Fruit fly (Drosophila melanogaster) whole organism, embryonic: ENCODE results near the gene Mst89B.

ENCODE experiments used
- Atf3 ChIP-seq: fragments of 200-800 bp; sonication (Bioruptor generic); optimal IDR thresholded peaks from 3 replicates; lab custom pipeline; 2016; ENCODE audit warnings: missing biosample characterization, missing genetic modification characterization
- C15 ChIP-seq: fragments of 200-800 bp; sonication (Bioruptor generic); IDR thresholded peaks from 3 replicates; pipeline ENCODE4 v1.3.6; 2022; ENCODE audit warnings: missing biosample characterization, missing genetic modification characterization
- CG10267 ChIP-seq: fragments of 200-800 bp; sonication (Bioruptor generic); optimal IDR thresholded peaks from 2 replicates; lab custom pipeline; 2018; ENCODE audit warnings: missing biosample characterization, mild to moderate bottlenecking, missing genetic modification characterization, moderate library complexity
- CG10565 ChIP-seq: fragments of 200-800 bp; sonication (Bioruptor generic); optimal IDR thresholded peaks from 3 replicates; lab custom pipeline; 2016; ENCODE audit warnings: missing biosample characterization, mild to moderate bottlenecking, missing genetic modification characterization
- CG11560 ChIP-seq: fragments of 200-800 bp; sonication (Bioruptor generic); IDR thresholded peaks from 3 replicates; pipeline ENCODE4 v1.3.6; 2022; ENCODE audit warnings: missing biosample characterization, missing genetic modification characterization
- CG12071 ChIP-seq: fragments of 200-800 bp; sonication (Bioruptor generic); optimal IDR thresholded peaks from 3 replicates; lab custom pipeline; 2018; ENCODE audit warnings: missing biosample characterization, mild to moderate bottlenecking, missing genetic modification characterization
- CG13287 ChIP-seq: fragments of 200-800 bp; sonication (Bioruptor generic); IDR thresholded peaks from 2 replicates; pipeline ENCODE4 v1.3.6; 2022; ENCODE audit warnings: missing biosample characterization, missing genetic modification characterization; ENCODE audit not compliant: partially characterized antibody
- CG15479 ChIP-seq: fragments of 200-800 bp; sonication (Bioruptor generic); optimal IDR thresholded peaks from 3 replicates; lab custom pipeline; 2019; ENCODE audit warnings: missing biosample characterization, mild to moderate bottlenecking, missing genetic modification characterization, moderate library complexity
- CG16815 ChIP-seq: fragments of 200-800 bp; sonication (Bioruptor generic); optimal IDR thresholded peaks from 3 replicates; lab custom pipeline; 2017; ENCODE audit warnings: missing biosample characterization, mild to moderate bottlenecking, missing genetic modification characterization
- CG17612 ChIP-seq: fragments of 200-800 bp; sonication (Bioruptor generic); IDR thresholded peaks from 2 replicates; pipeline ENCODE4 v1.3.6; 2022; ENCODE audit warnings: missing biosample characterization, missing genetic modification characterization
- CG17829 ChIP-seq: fragments of 200-800 bp; optimal IDR thresholded peaks from 2 replicates; lab custom pipeline; 2019; ENCODE audit warnings: missing biosample characterization, mild to moderate bottlenecking, missing genetic modification characterization, moderate library complexity
- CG31441 ChIP-seq: fragments of 200-800 bp; sonication (Bioruptor generic); IDR thresholded peaks from 2 replicates; pipeline ENCODE4 v1.3.6; 2022; ENCODE audit warnings: missing biosample characterization, missing genetic modification characterization
- CG3407 ChIP-seq: fragments of 200-800 bp; sonication (Bioruptor generic); optimal IDR thresholded peaks from 2 replicates; lab custom pipeline; 2018; ENCODE audit warnings: missing biosample characterization, mild to moderate bottlenecking, missing genetic modification characterization
- CG5245 ChIP-seq: fragments of 200-800 bp; sonication (Bioruptor generic); optimal IDR thresholded peaks from 3 replicates; lab custom pipeline; 2016; ENCODE audit warnings: missing biosample characterization, missing genetic modification characterization
- CG6254 ChIP-seq: fragments of 200-800 bp; sonication (Bioruptor generic); optimal IDR thresholded peaks from 3 replicates; lab custom pipeline; 2017; ENCODE audit warnings: mild to moderate bottlenecking, missing biosample characterization, missing genetic modification reagents, missing genetic modification characterization
- CG8290 ChIP-seq, 3 experiments: fragments of 200-800 bp; sonication (Bioruptor generic); optimal IDR thresholded peaks; 2 replicates each; lab custom pipeline; 2016 to 2019; ENCODE audit warnings: missing biosample characterization in 3 of 3, missing genetic modification characterization in 3 of 3, mild to moderate bottlenecking in 2 of 3, moderate library complexity in 1 of 3
- CG9437 ChIP-seq: fragments of 200-800 bp; sonication (Bioruptor generic); optimal IDR thresholded peaks from 2 replicates; lab custom pipeline; 2018; ENCODE audit warnings: missing biosample characterization, mild to moderate bottlenecking, missing genetic modification characterization
- CkIIα-i1 ChIP-seq: fragments of 200-800 bp; sonication (Bioruptor generic); IDR thresholded peaks from 2 replicates; pipeline ENCODE4 v1.3.6; 2022; ENCODE audit warnings: missing biosample characterization, missing genetic modification characterization
- Ets65A ChIP-seq: fragments of 200-800 bp; sonication (Bioruptor generic); peaks from one replicate; lab custom pipeline; 2016; ENCODE audit warnings: missing biosample characterization, missing genetic modification characterization
- HLHmδ ChIP-seq: fragments of 200-800 bp; sonication (Bioruptor generic); optimal IDR thresholded peaks from 2 replicates; lab custom pipeline; 2018; ENCODE audit warnings: missing biosample characterization, mild to moderate bottlenecking, missing genetic modification characterization, moderate library complexity
- Hsf ChIP-seq: fragments of 200-800 bp; sonication (Bioruptor generic); optimal IDR thresholded peaks from 3 replicates; lab custom pipeline; 2016; ENCODE audit warnings: missing biosample characterization, missing genetic modification characterization
- MTF-1 ChIP-seq: fragments of 200-800 bp; sonication (Bioruptor generic); optimal IDR thresholded peaks from 2 replicates; lab custom pipeline; 2018; ENCODE audit warnings: missing biosample characterization, mild to moderate bottlenecking, missing genetic modification characterization, borderline replicate concordance
- Neu2 ChIP-seq: fragments of 200-800 bp; sonication (Bioruptor generic); optimal IDR thresholded peaks from 3 replicates; lab custom pipeline; 2016; ENCODE audit warnings: missing biosample characterization, missing genetic modification characterization, borderline replicate concordance
- Oli ChIP-seq: fragments of 200-800 bp; sonication (Bioruptor generic); optimal IDR thresholded peaks from 2 replicates; lab custom pipeline; 2018; ENCODE audit warnings: missing biosample characterization, mild to moderate bottlenecking, missing genetic modification characterization, moderate library complexity
- PHDP ChIP-seq: fragments of 200-800 bp; sonication (Bioruptor generic); optimal IDR thresholded peaks from 3 replicates; lab custom pipeline; 2018; ENCODE audit warnings: missing biosample characterization, mild to moderate bottlenecking, missing genetic modification characterization, moderate library complexity
- Side ChIP-seq: fragments of 200-800 bp; sonication (Bioruptor generic); optimal IDR thresholded peaks from 2 replicates; lab custom pipeline; 2016; ENCODE audit warnings: missing biosample characterization, missing genetic modification characterization
- ato ChIP-seq: fragments of 200-800 bp; sonication (Bioruptor generic); IDR thresholded peaks from 2 replicates; pipeline ENCODE4 v1.3.6; 2022; ENCODE audit warnings: missing biosample characterization, missing genetic modification characterization; ENCODE audit not compliant: partially characterized antibody
- bab2 ChIP-seq: fragments of 200-800 bp; sonication (Bioruptor generic); optimal IDR thresholded peaks from 2 replicates; lab custom pipeline; 2016; ENCODE audit warnings: missing biosample characterization, missing genetic modification characterization
- bcd ChIP-seq: fragments of 200-800 bp; sonication (Bioruptor generic); optimal IDR thresholded peaks from 2 replicates; lab custom pipeline; 2017; ENCODE audit warnings: missing biosample characterization, mild to moderate bottlenecking, missing genetic modification characterization
- cas ChIP-seq: fragments of 200-800 bp; sonication (Bioruptor generic); IDR thresholded peaks from 2 replicates; pipeline ENCODE4 v1.3.6; 2022; ENCODE audit warnings: missing biosample characterization, missing genetic modification characterization
- crol ChIP-seq: fragments of 200-800 bp; sonication (Bioruptor generic); IDR thresholded peaks from 2 replicates; pipeline ENCODE4 v1.3.6; 2022; ENCODE audit warnings: missing biosample characterization, missing genetic modification characterization
- gcm2 ChIP-seq: fragments of 200-800 bp; sonication (Bioruptor generic); optimal IDR thresholded peaks from 2 replicates; lab custom pipeline; 2016; ENCODE audit warnings: missing biosample characterization, missing genetic modification characterization
- gem ChIP-seq: fragments of 200-800 bp; sonication (Bioruptor generic); optimal IDR thresholded peaks from 2 replicates; lab custom pipeline; 2019; ENCODE audit warnings: missing biosample characterization, mild to moderate bottlenecking, missing genetic modification characterization, moderate library complexity
- grau ChIP-seq: fragments of 200-800 bp; optimal IDR thresholded peaks from 3 replicates; lab custom pipeline; 2019; ENCODE audit warnings: missing biosample characterization, mild to moderate bottlenecking, missing genetic modification characterization, moderate library complexity
- hbn ChIP-seq: fragments of 200-800 bp; sonication (Bioruptor generic); IDR thresholded peaks from 2 replicates; pipeline ENCODE4 v1.3.6; 2022; ENCODE audit warnings: missing biosample characterization, missing genetic modification characterization; ENCODE audit not compliant: partially characterized antibody
- lov ChIP-seq, 2 experiments: fragments of 200-800 bp in 1 of 2; fragments of >200 bp in 1 of 2; sonication (Bioruptor generic) in 1 of 2; IDR thresholded peaks in 1 of 2; optimal IDR thresholded peaks in 1 of 2; 2 replicates in 1 of 2; 3 replicates in 1 of 2; pipeline versions ENCODE4 v1.3.6 to Lab custom; 2017 to 2022; ENCODE audit warnings: missing biosample characterization in 1 of 2, missing genetic modification characterization in 1 of 2
- nom ChIP-seq: fragments of 200-800 bp; sonication (Bioruptor generic); optimal IDR thresholded peaks from 2 replicates; lab custom pipeline; 2017; ENCODE audit warnings: missing biosample characterization, missing genetic modification characterization, mild to moderate bottlenecking, moderate library complexity, missing genetic modification reagents
- pfk ChIP-seq: fragments of 200-800 bp; sonication (Bioruptor generic); optimal IDR thresholded peaks from 2 replicates; lab custom pipeline; 2018; ENCODE audit warnings: missing biosample characterization, mild to moderate bottlenecking, missing genetic modification characterization, moderate library complexity
- prd ChIP-seq, 3 experiments: fragments of >200 bp in 2 of 3; fragments of 200-800 bp in 1 of 3; sonication (Bioruptor generic) in 1 of 3; optimal IDR thresholded peaks in 2 of 3; IDR thresholded peaks in 1 of 3; 2 replicates in 2 of 3; 3 replicates in 1 of 3; pipeline versions ENCODE4 v1.3.6 to Lab custom; 2017 to 2022; ENCODE audit warnings: missing biosample characterization in 1 of 3, missing genetic modification characterization in 1 of 3
- ranshi ChIP-seq: fragments of 200-800 bp; sonication (Bioruptor generic); IDR thresholded peaks from 2 replicates; pipeline ENCODE4 v1.3.6; 2022; ENCODE audit warnings: missing biosample characterization, missing genetic modification characterization
- stc ChIP-seq: fragments of 200-800 bp; sonication (Bioruptor generic); IDR thresholded peaks from 2 replicates; pipeline ENCODE4 v1.3.6; 2022; ENCODE audit warnings: missing biosample characterization, missing genetic modification characterization
- stwl ChIP-seq: fragments of 200-800 bp; sonication (Bioruptor generic); optimal IDR thresholded peaks from 3 replicates; lab custom pipeline; 2018; ENCODE audit warnings: missing biosample characterization, mild to moderate bottlenecking, missing genetic modification characterization, moderate library complexity
- tll ChIP-seq, 2 experiments: fragments of 200-800 bp in 1 of 2; fragments of >200 bp in 1 of 2; sonication (Bioruptor generic) in 1 of 2; optimal IDR thresholded peaks; 2 replicates each; lab custom pipeline; 2017 to 2019; ENCODE audit warnings: missing biosample characterization in 2 of 2, missing genetic modification characterization in 2 of 2, mild to moderate bottlenecking in 1 of 2, moderate library complexity in 1 of 2
- tna ChIP-seq: fragments of 200-800 bp; sonication (Bioruptor generic); IDR thresholded peaks from 2 replicates; pipeline ENCODE4 v1.3.6; 2022; ENCODE audit warnings: missing biosample characterization, missing genetic modification characterization; ENCODE audit not compliant: partially characterized antibody

The Mst89B gene

DNA sequence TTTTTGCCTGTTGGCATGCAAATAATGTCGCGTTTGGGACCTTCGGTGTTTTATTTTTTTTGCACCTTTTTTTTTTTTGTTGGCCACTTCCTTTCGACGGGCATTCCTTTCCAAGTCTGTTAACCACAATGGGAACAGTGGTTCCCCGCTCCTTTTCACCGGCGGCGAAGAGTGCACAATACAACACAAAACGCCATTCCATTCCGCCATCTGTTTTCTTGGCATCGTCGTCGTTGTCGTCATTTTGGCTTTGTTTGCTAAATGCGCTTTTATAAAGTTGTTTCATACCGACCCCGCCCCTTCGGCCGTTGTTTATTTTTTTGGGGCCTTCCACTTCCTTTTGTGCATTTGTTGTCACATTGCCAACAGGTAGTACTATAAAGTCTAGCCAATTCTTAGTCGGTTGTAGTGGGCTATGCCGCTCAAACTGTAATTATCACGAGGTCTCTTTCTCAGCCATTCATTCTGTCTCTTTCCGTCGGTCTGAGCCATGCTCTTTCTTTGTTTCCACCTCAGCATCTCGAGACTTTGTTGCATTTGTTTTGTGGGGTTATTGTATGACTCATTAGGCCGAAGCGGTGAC, 23.5 kb downstream of the Mst89B start (continued):
- no peak for TF ChIP-seq Atf3

- TF ChIP-seq prd (optimal IDR thresholded peaks at IDR 0.05; lab: Kevin White, UChicago) (no peak), prd (GFP tag; IDR thresholded peaks at IDR 0.05; lab: Robert Waterston, UW) (no peak), lov (optimal IDR thresholded peaks at IDR 0.05; lab: Kevin White, UChicago) (no peak), lov (GFP tag; IDR thresholded peaks at IDR 0.05; lab: Robert Waterston, UW) (no peak), Side (GFP tag; lab: Kevin White, UChicago) (no peak), tna (GFP tag; lab: Robert Waterston, UW) (no peak), ranshi (GFP tag; lab: Robert Waterston, UW) (no peak), PHDP (tag; lab: Kevin White, UChicago) (no peak), CG3407 (GFP tag; lab: Kevin White, UChicago) (no peak), C15 (GFP tag; lab: Robert Waterston, UW) (no peak), CG31441 (GFP tag; lab: Robert Waterston, UW) (no peak), CG17829 (tag; lab: Kevin White, UChicago) (no peak), CG8290 (GFP tag; optimal IDR thresholded peaks at IDR 0.05; lab: Kevin White, UChicago) (peak; percentile 53), CG8290 (tag; optimal IDR thresholded peaks at IDR 0.05; lab: Kevin White, UChicago) (peak in 1 of 2 experiments; percentile 58), stwl (peak; percentile 81), CG17612 (no peak), grau (no peak), cas (GFP tag; lab: Robert Waterston, UW) (no peak), CG10267 (no peak), ato (no peak), hbn (no peak), Oli (tag; lab: Kevin White, UChicago) (no peak), CG5245 (GFP tag; lab: Kevin White, UChicago) (no peak), Ets65A (GFP tag; lab: Kevin White, UChicago) (peak; percentile 78)
Measured at dm6 chr3R:16295513-16296123, 28.8 kb downstream of the Mst89B start.

DNA sequence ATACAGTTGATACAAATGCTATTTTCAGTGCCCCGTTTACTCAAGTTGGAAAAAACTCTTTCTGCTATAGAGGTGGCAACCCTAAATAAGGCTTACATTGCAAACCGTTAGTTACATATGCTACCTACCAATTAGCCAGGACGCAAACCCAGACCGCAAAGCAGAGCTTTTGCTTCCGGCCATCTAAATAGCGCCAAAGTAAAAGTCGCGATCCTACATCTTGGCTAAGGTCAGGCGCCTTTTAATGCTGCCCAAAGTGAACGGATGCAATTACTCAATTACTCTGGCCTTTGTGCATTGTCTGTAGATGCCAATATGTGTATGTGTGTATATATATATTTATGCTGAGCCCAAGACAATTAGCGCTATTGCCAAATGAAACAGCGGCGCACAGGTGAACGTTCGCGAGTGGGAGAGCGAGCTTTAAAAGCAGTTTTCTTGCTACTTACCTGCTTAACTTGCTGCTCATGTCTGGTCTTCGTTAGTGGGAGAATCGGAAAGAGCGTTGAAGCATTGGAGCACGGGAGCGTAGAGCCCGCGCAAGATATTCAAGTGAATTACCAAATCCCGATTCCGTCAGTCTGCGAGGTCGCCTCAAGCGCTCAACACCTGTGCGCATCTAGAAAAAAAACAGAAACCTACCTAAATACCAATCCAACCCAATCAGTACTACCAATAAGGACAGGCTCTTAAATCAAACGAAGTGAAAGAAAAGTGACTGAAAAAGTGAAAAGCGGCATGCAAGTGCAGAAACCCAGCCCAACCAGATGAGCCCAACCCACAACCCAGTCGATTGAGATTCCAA, 38.6 kb downstream of the Mst89B start, which contains the start of gene Zip89B:
Zip89B (plus strand) TSS at position 574 of the 805 bp plus-strand sequence.
- TF ChIP-seq CG12071 (GFP tag; lab: Kevin White, UChicago), result no peak
- TF ChIP-seq HLHmδ, result no peak
- TF ChIP-seq gcm2 (GFP tag; lab: Kevin White, UChicago), result no peak
- peak; percentile 26; the same call in 1 of the 2 replicates for TF ChIP-seq CG13287 (GFP tag; lab: Robert Waterston, UW)
- TF ChIP-seq crol (GFP tag; lab: Robert Waterston, UW), result no peak
- TF ChIP-seq pfk, result no peak
- no peak for TF ChIP-seq CkIIα-i1 (GFP tag; lab: Robert Waterston, UW)
- no peak for TF ChIP-seq tll (GFP tag; optimal IDR thresholded peaks at IDR 0.05; lab: Kevin White, UChicago)
- TF ChIP-seq CG6254, result no peak
- TF ChIP-seq CG15479, result no peak
- TF ChIP-seq bab2, result no peak
- TF ChIP-seq nom (GFP tag; lab: Kevin White, UChicago), result peak; percentile 46
- TF ChIP-seq MTF-1 (GFP tag; lab: Kevin White, UChicago), result no peak
- TF ChIP-seq CG9437 (GFP tag; lab: Kevin White, UChicago), result no peak
- no peak for TF ChIP-seq gem
- TF ChIP-seq Hsf (GFP tag; lab: Kevin White, UChicago), result no peak
- TF ChIP-seq stc (GFP tag; lab: Robert Waterston, UW), result 0 out of 2 replicates have a peak, but pooled peaks have one; percentile 25
- no peak for TF ChIP-seq Neu2
- no peak for TF ChIP-seq CG11560 (tag; lab: Robert Waterston, UW)
- no peak for TF ChIP-seq CG10565
- no peak for TF ChIP-seq bcd (GFP tag; lab: Kevin White, UChicago)
- TF ChIP-seq CG16815 (GFP tag; lab: Kevin White, UChicago), result no peak
